Fruit fly (Drosophila melanogaster) whole organism, larva: ENCODE data around the gene colt.

Source experiments
- noc ChIP-seq: fragments of 200-800 bp; sonication (Bioruptor generic); optimal IDR thresholded peaks from 3 replicates; lab custom pipeline; 2019; ENCODE audit warnings: missing biosample characterization, mild to moderate bottlenecking, missing genetic modification characterization, moderate library complexity

colt gene

DNA sequence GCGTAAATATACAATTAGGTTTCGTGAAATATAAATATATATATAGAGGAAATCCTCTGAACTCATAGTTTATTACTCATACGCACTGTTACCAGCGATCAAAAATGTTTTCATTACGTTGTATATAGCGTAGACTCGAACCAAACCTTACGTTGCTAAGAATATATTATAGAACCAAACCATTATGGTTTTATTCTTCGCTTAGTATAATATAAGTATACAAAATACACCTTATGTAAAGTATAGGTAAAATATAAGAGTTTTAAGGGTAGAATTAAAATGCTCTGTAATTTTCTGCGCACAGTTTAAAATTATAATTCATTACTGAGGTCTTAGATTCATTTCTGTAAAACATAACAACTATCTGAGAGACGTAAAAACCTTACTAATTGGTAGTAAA lies 45.4 kb downstream of the colt start:
- no peak for TF ChIP-seq noc

DNA sequence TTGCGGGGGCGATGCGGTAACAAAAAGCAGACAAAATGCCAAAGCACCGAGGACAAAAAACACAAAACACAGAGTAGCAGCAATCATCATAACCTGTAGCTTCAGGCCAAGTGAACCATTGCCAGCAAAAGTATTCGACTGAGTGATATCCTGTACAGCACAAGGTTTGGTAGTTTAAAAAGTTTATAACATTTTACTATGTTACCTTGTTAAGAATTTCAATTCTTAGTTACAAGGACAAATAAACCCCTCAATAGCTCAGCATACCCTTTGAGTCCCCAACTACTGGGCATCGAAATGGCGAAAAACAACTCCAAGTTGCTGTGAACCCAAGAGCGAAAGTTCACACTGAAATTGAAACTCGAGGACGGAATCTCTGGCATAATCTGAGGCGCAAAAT lies 46.8 kb downstream of the colt start:
- no peak for TF ChIP-seq noc

DNA sequence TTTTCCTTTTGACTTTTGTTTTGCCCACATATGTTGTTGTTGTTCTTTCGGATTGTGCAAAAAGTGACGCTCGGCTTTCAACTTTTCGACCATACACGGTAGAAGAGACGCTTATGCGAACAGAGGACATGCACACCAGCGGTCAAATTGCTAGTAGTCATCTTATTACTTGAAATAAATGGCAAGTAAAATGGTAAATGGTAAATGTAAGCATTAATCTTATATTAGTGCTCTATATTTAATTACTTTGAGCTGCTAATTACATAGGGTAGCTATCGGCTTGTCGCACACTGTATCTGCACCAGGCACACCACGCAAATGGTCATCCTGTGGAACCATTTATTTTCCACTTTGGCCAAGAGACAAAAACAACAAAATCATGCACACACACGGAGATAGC lies 48.6 kb downstream of the colt start:
- no peak for TF ChIP-seq noc

DNA sequence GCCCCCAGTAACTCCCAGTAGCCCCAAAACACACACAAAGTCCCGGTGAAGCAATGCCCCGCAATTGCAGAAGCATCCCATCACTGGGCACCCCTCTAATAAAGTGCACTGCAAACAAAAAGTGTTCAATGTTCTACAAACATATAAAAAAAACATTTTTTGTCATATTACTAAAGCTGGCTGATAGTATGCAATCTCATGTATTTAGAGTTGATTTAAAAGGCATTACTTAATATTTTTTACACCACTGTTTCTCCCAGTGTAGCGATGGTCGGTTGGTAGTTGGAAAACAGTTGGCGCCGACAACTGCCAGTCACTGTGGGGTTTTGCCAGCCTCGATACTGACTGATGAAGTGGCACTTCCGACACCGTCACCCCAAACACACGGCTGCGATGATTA lies 49.5 kb downstream of the colt start:
- TF ChIP-seq noc = no peak
